Worm (Caenorhabditis elegans) whole organism, midembryonic: ENCODE measurements around the gene Y11D7A.19.
A peak's percentile ranks its signal among the peaks of the same experiment; 100 is the strongest.

Experiments used
- T22C8.4 ChIP-seq: fragments of 200-800 bp; sonication (Bioruptor generic); IDR thresholded peaks from 2 replicates; pipeline ENCODE4 v1.3.6; 2022; ENCODE audit warnings: missing genetic modification characterization, missing compliant biosample characterization
- cog-1 ChIP-seq: sonication (generic microtip); optimal IDR thresholded peaks from 2 replicates; lab custom pipeline; 2016; ENCODE audit warnings: missing genetic modification characterization, missing compliant biosample characterization
- flt-1 ChIP-seq: fragments of 200-800 bp; sonication (Bioruptor generic); IDR thresholded peaks from 2 replicates; pipeline ENCODE4 v1.3.6; 2022; ENCODE audit warnings: missing genetic modification characterization, missing compliant biosample characterization
- klf-2 ChIP-seq: fragments of 200-800 bp; sonication (Bioruptor generic); conservative IDR thresholded peaks from 2 replicates; pipeline ENCODE4 v1.3.6; 2022; ENCODE audit warnings: missing genetic modification reagents, missing genetic modification characterization, missing compliant biosample characterization
- med-1 ChIP-seq: sonication (generic microtip); optimal IDR thresholded peaks from 2 replicates; lab custom pipeline; 2017; ENCODE audit warnings: missing genetic modification characterization, mild to moderate bottlenecking, missing compliant biosample characterization, antibody characterized with exemption, missing genetic modification reagents; ENCODE audit not compliant: insufficient read depth
- ref-1 ChIP-seq: fragments of 200-800 bp; sonication (Bioruptor generic); conservative IDR thresholded peaks from 2 replicates; pipeline ENCODE4 v1.3.6; 2022; ENCODE audit warnings: missing genetic modification reagents, missing genetic modification characterization, missing compliant biosample characterization
- tab-1 ChIP-seq: fragments of 200-800 bp; sonication (Bioruptor generic); IDR thresholded peaks from 2 replicates; pipeline ENCODE4 v1.3.6; 2022; ENCODE audit warnings: missing genetic modification characterization, missing compliant biosample characterization
- ztf-23 ChIP-seq: fragments of 200-800 bp; sonication (Bioruptor generic); IDR thresholded peaks from 2 replicates; pipeline ENCODE4 v1.3.6; 2022; ENCODE audit warnings: missing genetic modification reagents, missing genetic modification characterization, missing compliant biosample characterization
- ztf-29 ChIP-seq: fragments of 200-800 bp; sonication (Bioruptor generic); IDR thresholded peaks from 2 replicates; pipeline ENCODE4 v1.3.6; 2022; ENCODE audit warnings: missing genetic modification reagents, missing genetic modification characterization, missing compliant biosample characterization

Y11D7A.19 gene

ce11 chrIV:9243670-9244069 lies 22.7 kb downstream of the Y11D7A.19 start, which contains the start of gene rab-28:
TSS of gene rab-28 (minus strand) at chrIV:9244012.
- TF ChIP-seq tab-1 (GFP tag; lab: Robert Waterston, UW), result no peak
- no peak for TF ChIP-seq T22C8.4 (GFP tag; lab: Robert Waterston, UW)
- TF ChIP-seq med-1 (GFP tag; lab: Kevin White, UChicago), result no peak
- TF ChIP-seq ztf-23 (GFP tag; lab: Robert Waterston, UW), result no peak
- no peak for TF ChIP-seq ztf-29
- TF ChIP-seq cog-1 (tag; lab: Kevin White, UChicago), result no peak
- TF ChIP-seq klf-2, result no peak
- no peak for TF ChIP-seq flt-1 (GFP tag; lab: Robert Waterston, UW)
- TF ChIP-seq ref-1 (GFP tag; lab: Robert Waterston, UW), result no peak

- TF ChIP-seq tab-1 (GFP tag; lab: Robert Waterston, UW) (no peak), klf-2 (no peak), T22C8.4 (GFP tag; lab: Robert Waterston, UW) (no peak), ztf-23 (GFP tag; lab: Robert Waterston, UW) (no peak), cog-1 (tag; lab: Kevin White, UChicago) (no peak), flt-1 (GFP tag; lab: Robert Waterston, UW) (no peak), med-1 (GFP tag; lab: Kevin White, UChicago) (no peak)
These were observed 27.2 kb downstream of the Y11D7A.19 start for ce11 chrIV:9239151-9239550.

ce11 chrIV:9232421-9233141 lies 33.8 kb downstream of the Y11D7A.19 start, which contains the start of gene Y11D7A.3:
TSS of gene Y11D7A.3 (plus strand) at chrIV:9233091.
- TF ChIP-seq flt-1 (GFP tag; lab: Robert Waterston, UW) (no peak), T22C8.4 (GFP tag; lab: Robert Waterston, UW) (no peak), ztf-29 (no peak), tab-1 (GFP tag; lab: Robert Waterston, UW) (no peak), cog-1 (tag; lab: Kevin White, UChicago) (no peak)

- TF ChIP-seq flt-1 (GFP tag; lab: Robert Waterston, UW) (no peak), cog-1 (tag; lab: Kevin White, UChicago) (no peak), T22C8.4 (GFP tag; lab: Robert Waterston, UW) (no peak), med-1 (GFP tag; lab: Kevin White, UChicago) (no peak), ref-1 (GFP tag; lab: Robert Waterston, UW) (no peak), klf-2 (no peak), ztf-23 (GFP tag; lab: Robert Waterston, UW) (no peak), ztf-29 (no peak), tab-1 (GFP tag; lab: Robert Waterston, UW) (no peak)
These were observed 38.7 kb downstream of the Y11D7A.19 start for ce11 chrIV:9227650-9228049.

- TF ChIP-seq ztf-23 (GFP tag; lab: Robert Waterston, UW) (no peak), T22C8.4 (GFP tag; lab: Robert Waterston, UW) (no peak), ztf-29 (no peak), ref-1 (GFP tag; lab: Robert Waterston, UW) (no peak), tab-1 (GFP tag; lab: Robert Waterston, UW) (no peak), flt-1 (GFP tag; lab: Robert Waterston, UW) (no peak), med-1 (GFP tag; lab: Kevin White, UChicago) (no peak), klf-2 (no peak), cog-1 (tag; lab: Kevin White, UChicago) (no peak)
These were observed 41.5 kb downstream of the Y11D7A.19 start, which contains the start of gene C46C2.3 for ce11 chrIV:9224825-9225224. TSS of gene C46C2.3 (plus strand) at chrIV:9225125.

- no peak for TF ChIP-seq ztf-23 (GFP tag; lab: Robert Waterston, UW)
- TF ChIP-seq cog-1 (tag; lab: Kevin White, UChicago), result no peak
- TF ChIP-seq klf-2, result no peak
- TF ChIP-seq med-1 (GFP tag; lab: Kevin White, UChicago), result no peak
- no peak for TF ChIP-seq T22C8.4 (GFP tag; lab: Robert Waterston, UW)
- no peak for TF ChIP-seq tab-1 (GFP tag; lab: Robert Waterston, UW)
- no peak for TF ChIP-seq ztf-29
- no peak for TF ChIP-seq flt-1 (GFP tag; lab: Robert Waterston, UW)
- no peak for TF ChIP-seq ref-1 (GFP tag; lab: Robert Waterston, UW)
These were observed 47.9 kb downstream of the Y11D7A.19 start for ce11 chrIV:9218415-9218814.

- TF ChIP-seq klf-2, result no peak
- TF ChIP-seq T22C8.4 (GFP tag; lab: Robert Waterston, UW), result no peak
- no peak for TF ChIP-seq flt-1 (GFP tag; lab: Robert Waterston, UW)
- no peak for TF ChIP-seq ztf-29
- TF ChIP-seq cog-1 (tag; lab: Kevin White, UChicago), result no peak
- no peak for TF ChIP-seq med-1 (GFP tag; lab: Kevin White, UChicago)
- no peak for TF ChIP-seq tab-1 (GFP tag; lab: Robert Waterston, UW)
- no peak for TF ChIP-seq ref-1 (GFP tag; lab: Robert Waterston, UW)
- no peak for TF ChIP-seq ztf-23 (GFP tag; lab: Robert Waterston, UW)
These were observed 48.9 kb downstream of the Y11D7A.19 start, which contains the start of gene C46C2.2 for ce11 chrIV:9217426-9217825. TSS of gene C46C2.2 (plus strand) at chrIV:9217726.

- TF ChIP-seq ztf-29, result no peak
- TF ChIP-seq ref-1 (GFP tag; lab: Robert Waterston, UW), result no peak
- no peak for TF ChIP-seq med-1 (GFP tag; lab: Kevin White, UChicago)
- TF ChIP-seq ztf-23 (GFP tag; lab: Robert Waterston, UW), result no peak
- TF ChIP-seq tab-1 (GFP tag; lab: Robert Waterston, UW), result no peak
- no peak for TF ChIP-seq cog-1 (tag; lab: Kevin White, UChicago)
These were observed 49.4 kb downstream of the Y11D7A.19 start for ce11 chrIV:9216956-9217355.

ce11 chrIV:9216437-9216836 lies 49.9 kb downstream of the Y11D7A.19 start:
- TF ChIP-seq ztf-23 (GFP tag; lab: Robert Waterston, UW) (no peak), med-1 (GFP tag; lab: Kevin White, UChicago) (no peak), T22C8.4 (GFP tag; lab: Robert Waterston, UW) (no peak), klf-2 (no peak), flt-1 (GFP tag; lab: Robert Waterston, UW) (0 out of 2 replicates have a peak, but pooled peaks have one; percentile 11)
